ENCODE assay signal across 3 fruit fly cellular contexts in the genomic region with DNA sequence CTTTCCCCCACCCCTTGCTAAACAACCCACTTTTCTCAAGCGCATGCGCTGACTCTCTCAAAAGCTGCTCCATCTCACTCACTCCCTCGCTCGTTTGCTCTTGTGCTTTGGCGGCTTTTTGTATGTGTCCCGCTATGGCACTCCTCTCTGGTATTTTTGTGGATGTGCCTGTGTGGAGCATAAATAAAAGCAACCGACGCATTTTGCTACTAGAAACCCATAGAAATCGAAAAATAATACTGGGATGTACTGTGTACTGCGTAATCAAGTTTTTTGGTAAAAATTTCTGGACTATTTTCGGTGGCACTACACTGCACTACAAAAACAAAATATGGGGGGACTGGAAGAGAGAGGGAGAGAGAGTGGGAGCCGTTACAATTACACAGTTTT.
TF ChIP-seq lines count a peak whose summit lies in the region.

No protein-coding gene starts in this region.

TF ChIP-seq in whole organism, adult, 20 proteins besides CTCF, POLR2A, EP300 and RAD21 (continued from another document):
- TF ChIP-seq CG7101 (tag; optimal IDR thresholded peaks at IDR 0.05; lab: Kevin White, UChicago) (no peak), CG7045 (GFP tag; optimal IDR thresholded peaks at IDR 0.05; lab: Kevin White, UChicago) (no peak), cic (GFP tag; optimal IDR thresholded peaks at IDR 0.05; lab: Kevin White, UChicago) (peak; percentile 88)
TF ChIP-seq in whole organism, adult: peak in this region for 10.

TF ChIP-seq in whole organism, embryonic, 481 proteins besides CTCF, POLR2A, EP300 and RAD21 (continued from another document and continues in another):
- peak; percentile 36 for TF ChIP-seq YL-1 (GFP tag; optimal IDR thresholded peaks at IDR 0.05; lab: Kevin White, UChicago)
- TF ChIP-seq CG6813 (GFP tag; optimal IDR thresholded peaks at IDR 0.05; lab: Kevin White, UChicago): peak; percentile 58
- peak; percentile 77; the same call in 1 of the 3 replicates for TF ChIP-seq CG34422 (GFP tag; IDR thresholded peaks at IDR 0.05; lab: Robert Waterston, UW)
- peak; percentile 2 for TF ChIP-seq CG17385 (GFP tag; optimal IDR thresholded peaks at IDR 0.05; lab: Kevin White, UChicago)
- peak; percentile 97 for TF ChIP-seq CG12769 (tag; optimal IDR thresholded peaks at IDR 0.05; lab: Kevin White, UChicago)
- TF ChIP-seq peb (GFP tag; IDR thresholded peaks at IDR 0.05; lab: Robert Waterston, UW): no peak
- no peak for TF ChIP-seq en (GFP tag; optimal IDR thresholded peaks at IDR 0.05; lab: Kevin White, UChicago)
- TF ChIP-seq pzg (GFP tag; optimal IDR thresholded peaks at IDR 0.05; lab: Kevin White, UChicago): peak; percentile 48
- TF ChIP-seq Dp (GFP tag; optimal IDR thresholded peaks at IDR 0.05; lab: Kevin White, UChicago): peak; percentile 38
- no peak for TF ChIP-seq al (GFP tag; IDR thresholded peaks at IDR 0.05; lab: Robert Waterston, UW)
- peak; percentile 55; the same call in 1 of the 2 replicates for TF ChIP-seq CG32532 (GFP tag; IDR thresholded peaks at IDR 0.05; lab: Robert Waterston, UW)
- no peak for TF ChIP-seq CG15011 (GFP tag; optimal IDR thresholded peaks at IDR 0.05; lab: Kevin White, UChicago)
- TF ChIP-seq nom (GFP tag; optimal IDR thresholded peaks at IDR 0.05; lab: Kevin White, UChicago): peak; percentile 56
- no peak for TF ChIP-seq Mad (GFP tag; optimal IDR thresholded peaks at IDR 0.05; lab: Kevin White, UChicago)
- TF ChIP-seq ash1 (GFP tag; optimal IDR thresholded peaks at IDR 0.05; lab: Kevin White, UChicago): peak; percentile 28
- peak; percentile 49 for TF ChIP-seq CG34376 (GFP tag; optimal IDR thresholded peaks at IDR 0.05; lab: Kevin White, UChicago)
- peak; percentile 26; the same call in 1 of the 2 replicates for TF ChIP-seq nerfin-2 (GFP tag; IDR thresholded peaks at IDR 0.05; lab: Robert Waterston, UW; ENCODE audit: partially characterized antibody)
- no peak for TF ChIP-seq zfh1 (GFP tag; IDR thresholded peaks at IDR 0.05; lab: Robert Waterston, UW)
- TF ChIP-seq CG1602 (GFP tag; optimal IDR thresholded peaks at IDR 0.05; lab: Kevin White, UChicago): no peak
- TF ChIP-seq CG30431 (GFP tag; optimal IDR thresholded peaks at IDR 0.05; lab: Kevin White, UChicago): no peak
- TF ChIP-seq CG8290 (GFP tag; optimal IDR thresholded peaks at IDR 0.05; lab: Kevin White, UChicago): no peak
- peak in 1 of 2 experiments; percentile 49 for TF ChIP-seq CG8290 (tag; optimal IDR thresholded peaks at IDR 0.05; lab: Kevin White, UChicago)
- TF ChIP-seq CG13296 (GFP tag; optimal IDR thresholded peaks at IDR 0.05; lab: Kevin White, UChicago): no peak
- TF ChIP-seq insv (GFP tag; optimal IDR thresholded peaks at IDR 0.05; lab: Kevin White, UChicago): no peak
- TF ChIP-seq CG9797 (GFP tag; optimal IDR thresholded peaks at IDR 0.05; lab: Kevin White, UChicago): peak; percentile 23
- TF ChIP-seq sens (GFP tag; lab: Kevin White, UChicago): peak; percentile 91
- peak; percentile 2 for TF ChIP-seq CoRest (tag; optimal IDR thresholded peaks at IDR 0.05; lab: Kevin White, UChicago)
- peak; percentile 32; the same call in 1 of the 3 replicates for TF ChIP-seq Opbp (GFP tag; IDR thresholded peaks at IDR 0.05; lab: Robert Waterston, UW; ENCODE audit: partially characterized antibody)
- peak; percentile 66; the same call in 2 of the 3 replicates for TF ChIP-seq z (GFP tag; IDR thresholded peaks at IDR 0.05; lab: Robert Waterston, UW)
- peak; percentile 63 for TF ChIP-seq CG7987 (GFP tag; optimal IDR thresholded peaks at IDR 0.05; lab: Kevin White, UChicago)
- TF ChIP-seq CG32767 (GFP tag; IDR thresholded peaks at IDR 0.05; lab: Robert Waterston, UW): peak; percentile 79
- peak; percentile 61 for TF ChIP-seq CG13894 (tag; optimal IDR thresholded peaks at IDR 0.05; lab: Kevin White, UChicago)
- peak; percentile 34; the same call in 1 of the 2 replicates for TF ChIP-seq MBD-R2 (GFP tag; IDR thresholded peaks at IDR 0.05; lab: Robert Waterston, UW)
- TF ChIP-seq Xbp1 (GFP tag; optimal IDR thresholded peaks at IDR 0.05; lab: Kevin White, UChicago): no peak
- peak; percentile 27; the same call in 1 of the 3 replicates for TF ChIP-seq row (GFP tag; IDR thresholded peaks at IDR 0.05; lab: Robert Waterston, UW)
- TF ChIP-seq Dad (GFP tag; optimal IDR thresholded peaks at IDR 0.05; lab: Kevin White, UChicago): no peak
- peak; percentile 66 for TF ChIP-seq CG3163 (GFP tag; optimal IDR thresholded peaks at IDR 0.05; lab: Kevin White, UChicago)
- peak; percentile 57 for TF ChIP-seq Hmr (GFP tag; optimal IDR thresholded peaks at IDR 0.05; lab: Kevin White, UChicago)
- no peak for TF ChIP-seq gt (GFP tag; IDR thresholded peaks at IDR 0.05; lab: Robert Waterston, UW)
- TF ChIP-seq CG2889 (GFP tag; IDR thresholded peaks at IDR 0.05; lab: Robert Waterston, UW): peak; percentile 29; the same call in 1 of the 3 replicates
- TF ChIP-seq p53 (GFP tag; optimal IDR thresholded peaks at IDR 0.05; lab: Kevin White, UChicago): no peak
- TF ChIP-seq CG15269 (tag; optimal IDR thresholded peaks at IDR 0.05; lab: Kevin White, UChicago): no peak
- peak; percentile 7 for TF ChIP-seq CG9817 (tag; optimal IDR thresholded peaks at IDR 0.05; lab: Kevin White, UChicago)
- peak; percentile 45; the same call in 1 of the 2 replicates for TF ChIP-seq chm (GFP tag; IDR thresholded peaks at IDR 0.05; lab: Robert Waterston, UW)
- TF ChIP-seq unc-4 (GFP tag; IDR thresholded peaks at IDR 0.05; lab: Robert Waterston, UW; ENCODE audit: partially characterized antibody): peak; percentile 17; the same call in 1 of the 2 replicates
- 0 out of 2 replicates have a peak, but pooled peaks have one; percentile 7 for TF ChIP-seq Ptx1 (GFP tag; IDR thresholded peaks at IDR 0.05; lab: Robert Waterston, UW)
- TF ChIP-seq CG17912 (GFP tag; optimal IDR thresholded peaks at IDR 0.05; lab: Kevin White, UChicago): peak; percentile 45
- TF ChIP-seq Hand (GFP tag; optimal IDR thresholded peaks at IDR 0.05; lab: Kevin White, UChicago): peak; percentile 12
- peak; percentile 26; the same call in 1 of the 3 replicates for TF ChIP-seq sr (GFP tag; IDR thresholded peaks at IDR 0.05; lab: Robert Waterston, UW)
- no peak for TF ChIP-seq HLHmδ (GFP tag; optimal IDR thresholded peaks at IDR 0.05; lab: Kevin White, UChicago)
- no peak for TF ChIP-seq CG10431 (GFP tag; optimal IDR thresholded peaks at IDR 0.05; lab: Kevin White, UChicago)
- peak; percentile 4 for TF ChIP-seq CG10147 (GFP tag; optimal IDR thresholded peaks at IDR 0.05; lab: Kevin White, UChicago)
- peak; percentile 39 for TF ChIP-seq Myb (GFP tag; optimal IDR thresholded peaks at IDR 0.05; lab: Kevin White, UChicago)
- TF ChIP-seq pros (GFP tag; optimal IDR thresholded peaks at IDR 0.05; lab: Kevin White, UChicago): peak; percentile 49
- peak; percentile 92 for TF ChIP-seq cg (GFP tag; optimal IDR thresholded peaks at IDR 0.05; lab: Kevin White, UChicago)
- peak; percentile 86 for TF ChIP-seq kni (GFP tag; optimal IDR thresholded peaks at IDR 0.05; lab: Kevin White, UChicago)
- peak; percentile 79 for TF ChIP-seq abd-A (tag; optimal IDR thresholded peaks at IDR 0.05; lab: Kevin White, UChicago)
- peak; percentile 17; the same call in 1 of the 2 replicates for TF ChIP-seq ranshi (GFP tag; IDR thresholded peaks at IDR 0.05; lab: Robert Waterston, UW)
- peak; percentile 86 for TF ChIP-seq CG10543 (GFP tag; optimal IDR thresholded peaks at IDR 0.05; lab: Kevin White, UChicago)

TF ChIP-seq in whole organism, prepupa, 60 proteins besides CTCF, POLR2A, EP300 and RAD21 (continued from another document):
- TF ChIP-seq CG8119 (GFP tag; IDR thresholded peaks at IDR 0.05; lab: Robert Waterston, UW): peak; percentile 38; the same call in 2 of the 3 replicates
- TF ChIP-seq CG3032 (tag; optimal IDR thresholded peaks at IDR 0.05; lab: Kevin White, UChicago): peak; percentile 11
- no peak for TF ChIP-seq CG11294 (GFP tag; IDR thresholded peaks at IDR 0.05; lab: Robert Waterston, UW)
- peak; percentile 71 for TF ChIP-seq CG6854 (GFP tag; optimal IDR thresholded peaks at IDR 0.05; lab: Kevin White, UChicago)
- no peak for TF ChIP-seq achi (GFP tag; optimal IDR thresholded peaks at IDR 0.05; lab: Kevin White, UChicago)
- peak; percentile 93 for TF ChIP-seq fkh (GFP tag; optimal IDR thresholded peaks at IDR 0.05; lab: Kevin White, UChicago)
- no peak for TF ChIP-seq Blimp-1 (GFP tag; optimal IDR thresholded peaks at IDR 0.05; lab: Kevin White, UChicago)
- TF ChIP-seq CG7368 (GFP tag; optimal IDR thresholded peaks at IDR 0.05; lab: Kevin White, UChicago): no peak
